Worm (Caenorhabditis elegans) whole organism, young adult: ENCODE results near the gene srz-6.

Source experiments
- C06A6.2 ChIP-seq: fragments of 200-800 bp; sonication (Bioruptor generic); conservative IDR thresholded peaks from 2 replicates; pipeline ENCODE4 v1.3.6; 2022; ENCODE audit warnings: missing genetic modification characterization, missing compliant biosample characterization
- F37B4.10 ChIP-seq: fragments of 200-800 bp; sonication (Bioruptor generic); IDR thresholded peaks from 2 replicates; pipeline ENCODE4 v1.3.6; 2022; ENCODE audit warnings: missing genetic modification characterization, missing compliant biosample characterization
- F39B2.1 ChIP-seq: fragments of 200-800 bp; sonication (Bioruptor generic); IDR thresholded peaks from 2 replicates; pipeline ENCODE4 v1.3.6; 2022; ENCODE audit warnings: missing genetic modification reagents, missing genetic modification characterization, missing compliant biosample characterization
- F49E8.2 ChIP-seq: sonication (generic microtip); optimal IDR thresholded peaks from 3 replicates; lab custom pipeline; 2017; ENCODE audit warnings: missing genetic modification characterization, mild to moderate bottlenecking, missing compliant biosample characterization, antibody characterized with exemption, moderate library complexity; ENCODE audit not compliant: insufficient read depth
- Y56A3A.18 ChIP-seq: fragments of 200-800 bp; sonication (Bioruptor generic); IDR thresholded peaks from 2 replicates; pipeline ENCODE4 v1.3.6; 2022; ENCODE audit warnings: missing genetic modification reagents, missing genetic modification characterization, missing compliant biosample characterization
- Y79H2A.3 ChIP-seq: fragments of 200-800 bp; sonication (Bioruptor generic); conservative IDR thresholded peaks from 2 replicates; pipeline ENCODE4 v1.3.6; 2022; ENCODE audit warnings: missing genetic modification reagents, missing genetic modification characterization, missing compliant biosample characterization
- aptf-2 ChIP-seq: fragments of 200-800 bp; sonication (Bioruptor generic); conservative IDR thresholded peaks from 2 replicates; pipeline ENCODE4 v1.3.6; 2022; ENCODE audit warnings: missing genetic modification reagents, missing genetic modification characterization, missing compliant biosample characterization
- ceh-91 ChIP-seq: fragments of 200-800 bp; sonication (Bioruptor generic); IDR thresholded peaks from 2 replicates; pipeline ENCODE4 v1.3.6; 2022; ENCODE audit warnings: missing genetic modification reagents, missing genetic modification characterization, missing compliant biosample characterization
- dpff-1 ChIP-seq: sonication (generic microtip); optimal IDR thresholded peaks from 2 replicates; lab custom pipeline; 2017; ENCODE audit warnings: mild to moderate bottlenecking, missing genetic modification characterization, missing compliant biosample characterization
- efl-1 ChIP-seq: fragments of 150-350 bp; optimal IDR thresholded peaks from 2 replicates; lab custom pipeline; 2014; ENCODE audit warnings: missing biosample characterization, missing genetic modification reagents, missing genetic modification characterization
- ekl-4 ChIP-seq: fragments of 200-800 bp; sonication (Bioruptor generic); IDR thresholded peaks from 2 replicates; pipeline ENCODE4 v1.3.6; 2022; ENCODE audit warnings: missing genetic modification reagents, missing genetic modification characterization, missing compliant biosample characterization
- gei-17 ChIP-seq: fragments of 200-800 bp; sonication (Bioruptor generic); optimal IDR thresholded peaks from 2 replicates; lab custom pipeline; 2018; ENCODE audit warnings: mild to moderate bottlenecking, missing genetic modification characterization, missing compliant biosample characterization
- hlh-26 ChIP-seq: fragments of 200-800 bp; sonication (Bioruptor generic); conservative IDR thresholded peaks from 2 replicates; pipeline ENCODE4 v1.3.6; 2022; ENCODE audit warnings: missing genetic modification reagents, missing genetic modification characterization, missing compliant biosample characterization
- hmg-1.2 ChIP-seq: fragments of 200-800 bp; sonication (Bioruptor generic); IDR thresholded peaks from 2 replicates; pipeline ENCODE4 v1.3.6; 2022; ENCODE audit warnings: missing genetic modification reagents, missing genetic modification characterization, missing compliant biosample characterization
- hrde-1 ChIP-seq: sonication (generic microtip); optimal IDR thresholded peaks from 2 replicates; lab custom pipeline; 2016; ENCODE audit warnings: missing genetic modification characterization, mild to moderate bottlenecking, missing compliant biosample characterization, moderate library complexity, missing genotype, missing genetic modification reagents, borderline replicate concordance
- hsf-1 ChIP-seq: fragments of 200-800 bp; sonication (Bioruptor generic); IDR thresholded peaks from 2 replicates; pipeline ENCODE4 v1.3.6; 2022; ENCODE audit warnings: missing genetic modification reagents, missing genetic modification characterization, missing compliant biosample characterization
- lag-1 ChIP-seq: fragments of 200-800 bp; sonication (Bioruptor generic); IDR thresholded peaks from 2 replicates; pipeline ENCODE4 v1.3.6; 2022; ENCODE audit warnings: missing genetic modification reagents, missing genetic modification characterization, missing compliant biosample characterization
- lin-26 ChIP-seq: fragments of 200-800 bp; sonication (Bioruptor generic); IDR thresholded peaks from 2 replicates; pipeline ENCODE4 v1.3.6; 2022; ENCODE audit warnings: missing genetic modification reagents, missing genetic modification characterization, missing compliant biosample characterization
- lin-40 ChIP-seq: sonication (generic microtip); optimal IDR thresholded peaks from 2 replicates; lab custom pipeline; 2016; ENCODE audit warnings: missing genetic modification characterization, mild to moderate bottlenecking, missing compliant biosample characterization, missing genotype, missing genetic modification reagents
- lin-54 ChIP-seq: fragments of 200-800 bp; sonication (Bioruptor generic); optimal IDR thresholded peaks from 2 replicates; lab custom pipeline; 2018; ENCODE audit warnings: mild to moderate bottlenecking, missing genetic modification characterization, missing compliant biosample characterization
- lsl-1 ChIP-seq: fragments of 200-800 bp; sonication (Bioruptor generic); optimal IDR thresholded peaks from 2 replicates; lab custom pipeline; 2018; ENCODE audit warnings: mild to moderate bottlenecking, missing genetic modification characterization, moderate library complexity, missing compliant biosample characterization
- madf-3 ChIP-seq: fragments of 200-800 bp; sonication (Bioruptor generic); IDR thresholded peaks from 2 replicates; pipeline ENCODE4 v1.3.6; 2022; ENCODE audit warnings: missing genetic modification reagents, missing genetic modification characterization, missing compliant biosample characterization
- madf-6 ChIP-seq: fragments of 200-800 bp; sonication (Bioruptor generic); IDR thresholded peaks from 2 replicates; pipeline ENCODE4 v1.3.6; 2022; ENCODE audit warnings: missing genetic modification reagents, missing genetic modification characterization, missing compliant biosample characterization
- madf-8 ChIP-seq: fragments of 200-800 bp; sonication (Bioruptor generic); conservative IDR thresholded peaks from 2 replicates; pipeline ENCODE4 v1.3.6; 2022; ENCODE audit warnings: missing genetic modification reagents, missing genetic modification characterization, missing compliant biosample characterization
- nfyb-1 ChIP-seq: fragments of 200-800 bp; sonication (Bioruptor generic); IDR thresholded peaks from 2 replicates; pipeline ENCODE4 v1.3.6; 2022; ENCODE audit warnings: missing genetic modification reagents, missing genetic modification characterization, missing compliant biosample characterization
- nhr-90 ChIP-seq: sonication (generic microtip); optimal IDR thresholded peaks from 2 replicates; lab custom pipeline; 2016; ENCODE audit warnings: missing genotype, mild to moderate bottlenecking, missing genetic modification characterization, missing compliant biosample characterization
- pbrm-1 ChIP-seq: fragments of 200-800 bp; sonication (Bioruptor generic); IDR thresholded peaks from 2 replicates; pipeline ENCODE4 v1.3.6; 2022; ENCODE audit warnings: missing genetic modification reagents, missing genetic modification characterization, missing compliant biosample characterization
- snpc-4 ChIP-seq, 5 experiments: fragments of 150-350 bp in 1 of 5; sonication (generic microtip) in 4 of 5; optimal IDR thresholded peaks; 2 replicates each; lab custom pipeline; 2014 to 2018; ENCODE audit warnings: missing genetic modification characterization in 5 of 5, missing biosample characterization in 3 of 5, antibody characterized with exemption in 2 of 5, mild to moderate bottlenecking in 2 of 5, missing compliant biosample characterization in 2 of 5, missing genotype in 2 of 5, moderate library complexity in 2 of 5, missing genetic modification reagents in 1 of 5
- tlf-1 ChIP-seq: fragments of 200-800 bp; sonication (Bioruptor generic); optimal IDR thresholded peaks from 2 replicates; lab custom pipeline; 2018; ENCODE audit warnings: mild to moderate bottlenecking, missing genetic modification characterization, missing compliant biosample characterization
- zfh-2 ChIP-seq: fragments of 200-800 bp; sonication (Bioruptor generic); conservative IDR thresholded peaks from 2 replicates; pipeline ENCODE4 v1.3.6; 2022; ENCODE audit warnings: missing genetic modification reagents, missing genetic modification characterization, missing compliant biosample characterization
- ztf-28 ChIP-seq: fragments of 200-800 bp; sonication (Bioruptor generic); IDR thresholded peaks from 2 replicates; pipeline ENCODE4 v1.3.6; 2022; ENCODE audit warnings: missing genetic modification reagents, missing genetic modification characterization, missing compliant biosample characterization

srz-6 gene

ce11 chrII:12518809-12519344 lies 26.8 kb downstream of the srz-6 start, which contains the start of gene srh-70 (continued):
- TF ChIP-seq F39B2.1 (no peak), lin-54 (GFP tag; lab: Kevin White, UChicago) (peak; percentile 58), nfyb-1 (no peak; the same call in 1 of the 2 replicates), Y79H2A.3 (GFP tag; lab: Robert Waterston, UW) (no peak)

DNA sequence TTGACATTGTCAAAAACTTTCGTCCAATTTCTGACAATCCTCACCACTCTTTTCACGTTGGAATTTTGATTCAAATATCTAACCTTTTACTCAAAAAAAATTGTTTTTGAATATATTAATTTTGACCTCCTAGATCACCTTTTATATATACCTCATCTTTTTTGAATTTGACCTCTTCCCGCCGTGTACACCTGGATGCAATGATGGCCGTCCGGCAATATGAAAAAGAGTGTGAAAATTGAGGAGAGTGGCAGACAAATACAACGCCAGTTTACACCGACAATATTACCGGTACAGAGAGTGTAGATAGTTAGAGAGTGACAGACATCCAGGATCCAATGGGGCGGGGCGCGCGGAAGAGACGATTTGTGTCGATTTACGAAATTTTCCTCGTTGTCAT lies 27.6 kb downstream of the srz-6 start, which contains the start of gene ceh-99:
Gene ceh-99 (plus strand): TSS at position 366 of the 400 bp plus-strand sequence.
- peak; percentile 50; the same call in 1 of the 2 replicates for TF ChIP-seq madf-8
- TF ChIP-seq pbrm-1 (GFP tag; lab: Robert Waterston, UW) = peak; percentile 53; the same call in 1 of the 2 replicates
- TF ChIP-seq hsf-1 (GFP tag; lab: Robert Waterston, UW) = peak; percentile 11; the same call in 1 of the 2 replicates
- TF ChIP-seq hmg-1.2 (GFP tag; lab: Robert Waterston, UW) = peak; percentile 45; the same call in 1 of the 2 replicates
- TF ChIP-seq efl-1 = peak; percentile 73
- no peak for TF ChIP-seq lin-40 (tag; lab: Kevin White, UChicago)
- no peak for TF ChIP-seq C06A6.2 (GFP tag; lab: Robert Waterston, UW)
- TF ChIP-seq F37B4.10 (GFP tag; lab: Robert Waterston, UW) = no peak
- no peak for TF ChIP-seq zfh-2
- TF ChIP-seq madf-6 = peak; percentile 76
- TF ChIP-seq madf-3 (GFP tag; lab: Robert Waterston, UW) = 0 out of 2 replicates have a peak, but pooled peaks have one; percentile 42
- peak; percentile 14; the same call in 1 of the 2 replicates for TF ChIP-seq Y56A3A.18

ce11 chrII:12525526-12525925 lies 33.5 kb downstream of the srz-6 start, which contains the start of gene srx-118:
srx-118 (plus strand) TSS chrII:12525826.
- no peak for TF ChIP-seq ekl-4 (GFP tag; lab: Robert Waterston, UW)
- no peak for TF ChIP-seq gei-17 (GFP tag; lab: Kevin White, UChicago)
- no peak for TF ChIP-seq F39B2.1
- no peak for TF ChIP-seq aptf-2 (GFP tag; lab: Robert Waterston, UW)
- no peak for TF ChIP-seq dpff-1
- TF ChIP-seq snpc-4 (GFP tag; optimal IDR thresholded peaks at IDR 0.05; lab: Kevin White, UChicago) = no peak
- TF ChIP-seq snpc-4 (tag; optimal IDR thresholded peaks at IDR 0.05; lab: Kevin White, UChicago) = no peak
- TF ChIP-seq lsl-1 (GFP tag; lab: Kevin White, UChicago) = no peak
- TF ChIP-seq lin-26 (GFP tag; lab: Robert Waterston, UW) = no peak
- TF ChIP-seq, all 124 proteins: peak for 0

DNA sequence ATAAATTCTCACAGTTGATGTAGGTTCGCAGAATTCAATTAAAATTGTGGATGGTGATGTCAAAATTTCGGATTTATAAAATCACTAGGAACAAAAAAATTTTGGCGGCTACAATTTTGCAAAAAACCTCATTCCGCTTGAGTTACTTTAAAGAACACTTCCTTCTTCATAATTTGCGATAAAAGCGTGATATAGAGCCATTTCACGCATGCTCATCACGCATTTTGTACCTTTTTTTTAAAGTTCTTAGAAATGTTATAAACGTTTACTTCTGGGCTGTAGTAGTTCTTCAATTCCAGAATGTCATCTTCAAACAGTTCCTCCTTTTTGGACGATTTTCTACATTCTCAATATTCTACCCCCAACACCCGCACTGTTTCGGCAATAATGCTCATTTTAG lies 35.9 kb downstream of the srz-6 start, which contains the start of gene srx-119:
Gene srx-119 (plus strand): TSS at position 301 of the 400 bp plus-strand sequence.
- TF ChIP-seq ceh-91 (GFP tag; lab: Robert Waterston, UW) (no peak), hlh-26 (GFP tag; lab: Robert Waterston, UW) (no peak), F49E8.2 (tag; lab: Kevin White, UChicago) (no peak), Y56A3A.18 (no peak), F39B2.1 (no peak), lin-54 (GFP tag; lab: Kevin White, UChicago) (no peak), hrde-1 (no peak), tlf-1 (no peak), ztf-28 (GFP tag; lab: Robert Waterston, UW) (no peak), lag-1 (no peak), gei-17 (GFP tag; lab: Kevin White, UChicago) (no peak), nhr-90 (tag; lab: Kevin White, UChicago) (no peak), lin-26 (GFP tag; lab: Robert Waterston, UW) (no peak)
